Fruit fly (Drosophila melanogaster): ENCODE data around the gene Caf1-55.

DNA sequence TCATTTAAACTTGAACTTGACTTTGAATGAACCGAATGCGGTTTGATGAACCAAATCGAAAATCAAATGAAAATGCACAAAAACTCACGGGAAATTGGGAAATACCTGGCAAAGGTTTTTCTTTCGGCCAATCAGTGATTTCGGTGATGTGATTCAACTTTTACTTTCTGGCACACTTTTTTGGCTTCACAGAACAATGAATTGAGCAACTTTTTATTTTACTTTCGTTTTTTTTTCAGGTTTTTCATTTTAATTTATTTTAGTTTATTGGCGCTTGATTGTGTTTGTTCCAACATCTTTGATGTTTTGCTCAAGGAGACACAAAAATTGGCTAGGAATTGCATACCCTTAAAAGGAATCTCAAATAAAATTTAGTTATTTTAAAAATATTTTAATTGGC, 43.9 kb upstream of the Caf1-55 start, which contains the start of gene Mf:
- TF ChIP-seq Hnf4 (GFP tag; optimal IDR thresholded peaks at IDR 0.05), result no peak
- no peak for TF ChIP-seq h (GFP tag; optimal IDR thresholded peaks at IDR 0.05)
- TF ChIP-seq br (GFP tag; optimal IDR thresholded peaks at IDR 0.05), result no peak
